Worm (Caenorhabditis elegans) whole organism, L4 larva: ENCODE results near the gene lron-7.

Experiments used
- F44E2.7 ChIP-seq: fragments of 200-800 bp; sonication (Bioruptor generic); IDR thresholded peaks from 2 replicates; pipeline ENCODE4 v2.1.2; 2022; ENCODE audit warnings: missing genetic modification characterization, missing compliant biosample characterization
- F49E8.2 ChIP-seq: sonication (generic microtip); optimal IDR thresholded peaks from 2 replicates; lab custom pipeline; 2016; ENCODE audit warnings: missing compliant biosample characterization, mild to moderate bottlenecking, missing genetic modification characterization, borderline replicate concordance
- ZK337.2 ChIP-seq: fragments of 200-800 bp; sonication (Bioruptor generic); IDR thresholded peaks from 2 replicates; pipeline ENCODE4 v1.3.6; 2022; ENCODE audit warnings: missing genetic modification reagents, missing genetic modification characterization, missing compliant biosample characterization
- aha-1 ChIP-seq: fragments of 150-350 bp; peaks from one replicate; lab custom pipeline; 2014; ENCODE audit warnings: missing biosample characterization, missing genetic modification characterization
- aly-2 ChIP-seq: sonication (generic microtip); optimal IDR thresholded peaks from 2 replicates; lab custom pipeline; 2018; ENCODE audit warnings: missing biosample characterization, missing genetic modification characterization
- ama-1 ChIP-seq: fragments of 150-350 bp; optimal IDR thresholded peaks from 2 replicates; lab custom pipeline; 2014; ENCODE audit warnings: inconsistent platforms, mixed read lengths
- attf-4 ChIP-seq: sonication (generic microtip); optimal IDR thresholded peaks from 3 replicates; lab custom pipeline; 2017; ENCODE audit warnings: missing biosample characterization, missing genetic modification characterization
- ces-1 ChIP-seq: fragments of 150-350 bp; sonication (generic microtip); optimal IDR thresholded peaks from 4 replicates; lab custom pipeline; 2014; ENCODE audit warnings: missing biosample characterization, missing genetic modification reagents, missing genetic modification characterization
- cey-2 ChIP-seq: sonication (generic microtip); optimal IDR thresholded peaks from 3 replicates; lab custom pipeline; 2017; ENCODE audit warnings: missing genetic modification characterization, mild to moderate bottlenecking, missing compliant biosample characterization, antibody characterized with exemption, borderline replicate concordance; ENCODE audit not compliant: insufficient read depth
- ctbp-1 ChIP-seq: fragments of 200-800 bp; sonication (Bioruptor generic); IDR thresholded peaks from 2 replicates; pipeline ENCODE4 v1.3.6; 2022; ENCODE audit warnings: missing genetic modification reagents, missing genetic modification characterization, missing compliant biosample characterization
- daf-12 ChIP-seq: fragments of 150-350 bp; optimal IDR thresholded peaks from 2 replicates; lab custom pipeline; 2014; ENCODE audit warnings: missing biosample characterization, missing genetic modification reagents, missing genetic modification characterization
- daf-16 ChIP-seq, 3 experiments: sonication (generic microtip); optimal IDR thresholded peaks; 2 replicates each; lab custom pipeline; 2016 to 2017; ENCODE audit warnings: missing genetic modification characterization in 3 of 3, missing genetic modification reagents in 3 of 3, mild to moderate bottlenecking in 2 of 3, missing compliant biosample characterization in 2 of 3, missing biosample characterization in 1 of 3, moderate library complexity in 1 of 3
- daf-19 ChIP-seq: fragments of 200-800 bp; sonication (Bioruptor generic); conservative IDR thresholded peaks from 2 replicates; pipeline ENCODE4 v1.3.6; 2022; ENCODE audit warnings: missing genetic modification characterization, missing compliant biosample characterization
- dmd-6 ChIP-seq: fragments of 200-800 bp; sonication (Bioruptor generic); IDR thresholded peaks from 2 replicates; pipeline ENCODE4 v1.3.6; 2022; ENCODE audit warnings: missing genetic modification reagents, missing genetic modification characterization, missing compliant biosample characterization
- dmd-8 ChIP-seq: fragments of 200-800 bp; sonication (Bioruptor generic); IDR thresholded peaks from 2 replicates; pipeline ENCODE4 v1.3.6; 2022; ENCODE audit warnings: missing genetic modification characterization, missing compliant biosample characterization
- dve-1 ChIP-seq: sonication (generic microtip); optimal IDR thresholded peaks from 2 replicates; lab custom pipeline; 2017; ENCODE audit warnings: antibody characterized with exemption, mild to moderate bottlenecking, missing genetic modification characterization, missing compliant biosample characterization; ENCODE audit not compliant: insufficient read depth
- egl-43 ChIP-seq: fragments of 200-800 bp; sonication (Bioruptor generic); IDR thresholded peaks from 2 replicates; pipeline ENCODE4 v1.3.6; 2022; ENCODE audit warnings: missing genetic modification reagents, missing genetic modification characterization, missing compliant biosample characterization
- fos-1 ChIP-seq: fragments of 150-350 bp; optimal IDR thresholded peaks from 2 replicates; lab custom pipeline; 2014; ENCODE audit warnings: missing biosample characterization, missing genetic modification characterization
- hlh-11 ChIP-seq: fragments of 200-800 bp; sonication (Bioruptor generic); optimal IDR thresholded peaks from 2 replicates; lab custom pipeline; 2018; ENCODE audit warnings: mild to moderate bottlenecking, missing genetic modification characterization, missing compliant biosample characterization
- hlh-30 ChIP-seq: sonication (generic microtip); optimal IDR thresholded peaks from 2 replicates; lab custom pipeline; 2017; ENCODE audit warnings: antibody characterized with exemption, mild to moderate bottlenecking, missing genetic modification characterization, missing compliant biosample characterization; ENCODE audit not compliant: insufficient read depth
- lim-7 ChIP-seq: fragments of 200-800 bp; sonication (Bioruptor generic); IDR thresholded peaks from 2 replicates; pipeline ENCODE4 v1.3.6; 2022; ENCODE audit warnings: missing genetic modification characterization, missing compliant biosample characterization
- lin-1 ChIP-seq: fragments of 200-800 bp; sonication (Bioruptor generic); IDR thresholded peaks from 2 replicates; pipeline ENCODE4 v1.3.6; 2022; ENCODE audit warnings: missing genetic modification reagents, missing genetic modification characterization, missing compliant biosample characterization
- lin-29 ChIP-seq: fragments of 200-800 bp; sonication (Bioruptor generic); IDR thresholded peaks from 2 replicates; pipeline ENCODE4 v1.3.6; 2022; ENCODE audit warnings: missing genetic modification reagents, missing genetic modification characterization, missing compliant biosample characterization
- lir-3 ChIP-seq: sonication (generic microtip); optimal IDR thresholded peaks from 2 replicates; lab custom pipeline; 2016; ENCODE audit warnings: mild to moderate bottlenecking, missing genetic modification characterization, missing compliant biosample characterization
- mdl-1 ChIP-seq, 2 experiments: fragments of 150-350 bp in 1 of 2; sonication (generic microtip) in 1 of 2; optimal IDR thresholded peaks; 2 replicates each; lab custom pipeline; 2014 to 2017; ENCODE audit warnings: missing biosample characterization in 2 of 2, missing genetic modification characterization in 2 of 2
- mdt-29 ChIP-seq: fragments of 200-800 bp; sonication (Bioruptor generic); IDR thresholded peaks from 2 replicates; pipeline ENCODE4 v1.3.6; 2022; ENCODE audit warnings: missing genetic modification reagents, missing genetic modification characterization, missing compliant biosample characterization
- mes-2 ChIP-seq: sonication (generic microtip); optimal IDR thresholded peaks from 2 replicates; lab custom pipeline; 2016; ENCODE audit warnings: missing genotype, mild to moderate bottlenecking, missing genetic modification characterization, missing compliant biosample characterization; ENCODE audit not compliant: poor library complexity, severe bottlenecking
- mxl-2 ChIP-seq: fragments of 200-800 bp; sonication (Bioruptor generic); conservative IDR thresholded peaks from 2 replicates; pipeline ENCODE4 v1.3.6; 2022; ENCODE audit warnings: missing genetic modification reagents, missing genetic modification characterization, missing compliant biosample characterization
- nhr-25 ChIP-seq: sonication (generic microtip); optimal IDR thresholded peaks from 2 replicates; lab custom pipeline; 2017; ENCODE audit warnings: missing genetic modification characterization, mild to moderate bottlenecking, missing compliant biosample characterization, antibody characterized with exemption, moderate library complexity, borderline replicate concordance; ENCODE audit not compliant: insufficient read depth
- nhr-28 ChIP-seq: fragments of 150-350 bp; optimal IDR thresholded peaks from 2 replicates; lab custom pipeline; 2014; ENCODE audit warnings: missing biosample characterization, missing genetic modification characterization
- nhr-48 ChIP-seq: sonication (generic microtip); optimal IDR thresholded peaks from 2 replicates; lab custom pipeline; 2016; ENCODE audit warnings: mild to moderate bottlenecking, missing genetic modification characterization, missing compliant biosample characterization
- nhr-77 ChIP-seq: fragments of 150-350 bp; optimal IDR thresholded peaks from 2 replicates; lab custom pipeline; 2014; ENCODE audit warnings: missing biosample characterization, missing genetic modification characterization
- pqm-1 ChIP-seq: sonication (generic microtip); optimal IDR thresholded peaks from 2 replicates; lab custom pipeline; 2017; ENCODE audit warnings: missing biosample characterization, missing genetic modification characterization
- rbr-2 ChIP-seq: sonication (generic microtip); optimal IDR thresholded peaks from 2 replicates; lab custom pipeline; 2016; ENCODE audit warnings: missing genotype, missing genetic modification characterization, missing compliant biosample characterization
- saeg-2 ChIP-seq: fragments of 200-800 bp; sonication (Bioruptor generic); IDR thresholded peaks from 2 replicates; pipeline ENCODE4 v1.3.6; 2022; ENCODE audit warnings: missing genetic modification reagents, missing genetic modification characterization, missing compliant biosample characterization
- set-16 ChIP-seq: fragments of 200-800 bp; sonication (Bioruptor generic); IDR thresholded peaks from 2 replicates; pipeline ENCODE4 v1.3.6; 2022; ENCODE audit warnings: missing genetic modification reagents, missing genetic modification characterization, missing compliant biosample characterization
- skn-1 ChIP-seq: fragments of 150-350 bp; optimal IDR thresholded peaks from 2 replicates; lab custom pipeline; 2014; ENCODE audit warnings: missing biosample characterization, missing genetic modification characterization
- spr-1 ChIP-seq: sonication (generic microtip); optimal IDR thresholded peaks from 2 replicates; lab custom pipeline; 2016; ENCODE audit warnings: mild to moderate bottlenecking, missing genetic modification characterization, missing compliant biosample characterization
- tra-1 ChIP-seq: fragments of 200-800 bp; sonication (Bioruptor generic); IDR thresholded peaks from 2 replicates; pipeline ENCODE4 v1.3.6; 2022; ENCODE audit warnings: missing genetic modification reagents, missing genetic modification characterization, missing compliant biosample characterization
- unc-39 ChIP-seq: sonication (generic microtip); optimal IDR thresholded peaks from 2 replicates; lab custom pipeline; 2017; ENCODE audit warnings: missing biosample characterization, missing genetic modification characterization
- zag-1 ChIP-seq: fragments of 150-350 bp; optimal IDR thresholded peaks from 2 replicates; lab custom pipeline; 2014; ENCODE audit warnings: missing biosample characterization, missing genetic modification characterization
- zfp-3 ChIP-seq: fragments of 200-800 bp; sonication (Bioruptor generic); conservative IDR thresholded peaks from 2 replicates; pipeline ENCODE4 v1.3.6; 2022; ENCODE audit warnings: missing genetic modification reagents, missing genetic modification characterization, missing compliant biosample characterization
- zip-11 ChIP-seq: fragments of 200-800 bp; sonication (Bioruptor generic); IDR thresholded peaks from 2 replicates; pipeline ENCODE4 v1.3.6; 2022; ENCODE audit warnings: missing genetic modification characterization, missing compliant biosample characterization
- ztf-11 ChIP-seq: fragments of 150-350 bp; optimal IDR thresholded peaks from 2 replicates; lab custom pipeline; 2014; ENCODE audit warnings: missing biosample characterization, missing genetic modification characterization
- ztf-7 ChIP-seq: fragments of 150-350 bp; optimal IDR thresholded peaks from 2 replicates; lab custom pipeline; 2014; ENCODE audit warnings: missing biosample characterization, missing genetic modification characterization

Gene lron-7

ce11 chrX:7291810-7292209 is at the start of gene lron-7:
Gene lron-7, plus strand, starts transcription at chrX:7292132.
- TF ChIP-seq lir-3 (tag; lab: Kevin White, UChicago): no peak
- peak; percentile 50 for TF ChIP-seq hlh-11 (tag; lab: Kevin White, UChicago)
- no peak for TF ChIP-seq mdt-29 (GFP tag; lab: Robert Waterston, UW)
- 0 out of 2 replicates have a peak, but pooled peaks have one; percentile 12 for TF ChIP-seq lin-1
- TF ChIP-seq daf-16 (GFP tag; optimal IDR thresholded peaks at IDR 0.05; lab: Kevin White, UChicago): no peak
- TF ChIP-seq daf-16 (tag; optimal IDR thresholded peaks at IDR 0.05; lab: Kevin White, UChicago): peak; percentile 61
- peak; percentile 65 for TF ChIP-seq nhr-77 (tag; lab: Kevin White, UChicago)
- no peak for TF ChIP-seq aly-2 (tag; lab: Kevin White, UChicago)
- peak; percentile 86 for TF ChIP-seq pqm-1 (tag; lab: Kevin White, UChicago)
- peak; percentile 49 for TF ChIP-seq aha-1
- peak; percentile 23 for TF ChIP-seq dve-1 (tag; lab: Kevin White, UChicago)
- TF ChIP-seq nhr-28 (tag; lab: Kevin White, UChicago): peak; percentile 81
- peak; percentile 48 for TF ChIP-seq dmd-6 (GFP tag; lab: Robert Waterston, UW)
- no peak for TF ChIP-seq daf-12 (tag; lab: Kevin White, UChicago)
- peak; percentile 40 for TF ChIP-seq hlh-30
- no peak for TF ChIP-seq ztf-7

ce11 chrX:7242878-7243277 is 49.1 kb upstream of the lron-7 start, which contains the start of gene F46H5.7:
Gene F46H5.7, minus strand, starts transcription at chrX:7242983.
- TF ChIP-seq F49E8.2 (no peak), rbr-2 (tag; lab: Kevin White, UChicago) (no peak), nhr-25 (tag; lab: Kevin White, UChicago) (peak; percentile 31), nhr-28 (tag; lab: Kevin White, UChicago) (peak; percentile 25), daf-16 (GFP tag; optimal IDR thresholded peaks at IDR 0.05; lab: Kevin White, UChicago) (no peak), daf-16 (tag; optimal IDR thresholded peaks at IDR 0.05; lab: Kevin White, UChicago) (peak; percentile 36), lim-7 (GFP tag; lab: Robert Waterston, UW) (0 out of 2 replicates have a peak, but pooled peaks have one; percentile 25), pqm-1 (tag; lab: Kevin White, UChicago) (peak; percentile 50), spr-1 (tag; lab: Kevin White, UChicago) (no peak), nhr-48 (tag; lab: Kevin White, UChicago) (peak; percentile 12), mdt-29 (GFP tag; lab: Robert Waterston, UW) (peak; percentile 33; the same call in 1 of the 2 replicates), dmd-6 (GFP tag; lab: Robert Waterston, UW) (peak; percentile 43; the same call in 1 of the 2 replicates), saeg-2 (no peak), set-16 (GFP tag; lab: Robert Waterston, UW) (peak; percentile 77), unc-39 (tag; lab: Kevin White, UChicago) (no peak), egl-43 (GFP tag; lab: Robert Waterston, UW) (no peak), hlh-11 (tag; lab: Kevin White, UChicago) (peak; percentile 50), zfp-3 (GFP tag; lab: Robert Waterston, UW) (no peak), ama-1 (lab: Kevin White, UChicago) (peak; percentile 10)
- TF ChIP-seq, all 104 proteins: peak for 11

DNA sequence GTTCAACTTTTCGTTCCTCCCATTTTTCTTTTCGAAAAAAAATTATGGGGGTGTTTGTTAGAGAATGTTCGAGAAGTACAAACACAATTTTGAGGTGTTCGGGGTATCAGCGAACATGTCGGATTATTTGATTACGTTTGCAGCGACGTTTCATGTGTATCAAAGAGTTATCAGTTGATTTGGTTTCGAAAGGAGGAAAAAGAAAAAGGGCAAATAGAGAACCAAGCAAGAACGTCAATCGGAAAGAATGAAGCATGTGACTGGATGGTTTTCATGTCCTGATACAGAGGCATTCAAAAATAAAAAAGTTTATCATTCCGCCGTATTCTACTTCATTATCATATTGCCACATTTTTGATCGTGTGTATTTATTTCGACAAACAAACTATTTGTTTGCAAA is 47.2 kb upstream of the lron-7 start:
- TF ChIP-seq dve-1 (tag; lab: Kevin White, UChicago) (peak; percentile 92), ztf-11 (no peak), ces-1 (GFP tag; lab: Kevin White, UChicago) (no peak), tra-1 (GFP tag; lab: Robert Waterston, UW) (peak; percentile 86), mdt-29 (GFP tag; lab: Robert Waterston, UW) (peak; percentile 74), ctbp-1 (GFP tag; lab: Robert Waterston, UW) (no peak), lim-7 (GFP tag; lab: Robert Waterston, UW) (no peak), skn-1 (tag; lab: Kevin White, UChicago) (no peak), ZK337.2 (GFP tag; lab: Robert Waterston, UW) (no peak), attf-4 (tag; lab: Kevin White, UChicago) (no peak), mdl-1 (tag; optimal IDR thresholded peaks at IDR 0.05; lab: Kevin White, UChicago) (peak in 1 of 2 experiments; percentile 61), mes-2 (tag; lab: Kevin White, UChicago) (peak; percentile 44), lin-29 (no peak), fos-1 (tag; lab: Kevin White, UChicago) (no peak), dmd-8 (GFP tag; lab: Robert Waterston, UW) (no peak), zag-1 (tag; lab: Kevin White, UChicago) (no peak), F44E2.7 (no peak), cey-2 (tag; lab: Kevin White, UChicago) (no peak), daf-19 (GFP tag; lab: Robert Waterston, UW) (no peak), mxl-2 (0 out of 2 replicates have a peak, but pooled peaks have one; percentile 26), zip-11 (GFP tag; lab: Robert Waterston, UW) (no peak), ztf-7 (no peak), nhr-77 (tag; lab: Kevin White, UChicago) (peak; percentile 73)
